Worm (Caenorhabditis elegans): Measurements from ENCODE around the gene E02H1.5.
A peak's percentile ranks its signal among the peaks of the same experiment; 100 is the strongest.

The E02H1.5 gene

ce11 chrII:9560895-9561294 lies 34.1 kb upstream of the E02H1.5 start (continued):
- TF ChIP-seq ceh-82 (tag; optimal IDR thresholded peaks at IDR 0.05) (no peak), Y5F2A.4 (GFP tag; optimal IDR thresholded peaks at IDR 0.05) (no peak), cey-2 (tag; optimal IDR thresholded peaks at IDR 0.05; ENCODE audit: borderline replicate concordance, insufficient read depth) (no peak), F37D6.2 (tag; optimal IDR thresholded peaks at IDR 0.05) (no peak), ZK337.2 (GFP tag; IDR thresholded peaks at IDR 0.05) (no peak), zip-2 (tag; optimal IDR thresholded peaks at IDR 0.05) (no peak), ztf-11 (tag; optimal IDR thresholded peaks at IDR 0.05) (no peak), F44E2.7 (GFP tag; IDR thresholded peaks at IDR 0.05) (no peak), daf-16 (GFP tag; optimal IDR thresholded peaks at IDR 0.05) (no peak), daf-16 (tag; optimal IDR thresholded peaks at IDR 0.05) (no peak), daf-12 (tag; optimal IDR thresholded peaks at IDR 0.05) (no peak), daf-8 (GFP tag; IDR thresholded peaks at IDR 0.05) (no peak), nhr-102 (tag; optimal IDR thresholded peaks at IDR 0.05) (no peak), mep-1 (tag; optimal IDR thresholded peaks at IDR 0.05) (peak; percentile 15), lir-3 (tag; optimal IDR thresholded peaks at IDR 0.05) (no peak), nhr-237 (tag; optimal IDR thresholded peaks at IDR 0.05) (no peak), ztf-7 (tag; optimal IDR thresholded peaks at IDR 0.05) (no peak), duxl-1 (tag; optimal IDR thresholded peaks at IDR 0.05; ENCODE audit: poor library complexity) (no peak), tag-97 (GFP tag; IDR thresholded peaks at IDR 0.05) (no peak), rbr-2 (tag; optimal IDR thresholded peaks at IDR 0.05) (no peak), sdz-12 (GFP tag; optimal IDR thresholded peaks at IDR 0.05) (no peak), pqm-1 (tag; optimal IDR thresholded peaks at IDR 0.05) (no peak), nhr-6 (tag; optimal IDR thresholded peaks at IDR 0.05) (no peak), ama-1 (optimal IDR thresholded peaks at IDR 0.05) (no peak), hif-1 (tag; optimal IDR thresholded peaks at IDR 0.05) (no peak), lim-7 (GFP tag; IDR thresholded peaks at IDR 0.05) (no peak), mdt-29 (GFP tag; IDR thresholded peaks at IDR 0.05) (no peak), ceh-32 (tag; optimal IDR thresholded peaks at IDR 0.05; ENCODE audit: poor library complexity) (no peak), nhr-111 (GFP tag; optimal IDR thresholded peaks at IDR 0.05) (no peak), zip-11 (GFP tag; IDR thresholded peaks at IDR 0.05) (no peak), aha-1 (tag) (no peak), nhr-42 (GFP tag; IDR thresholded peaks at IDR 0.05) (no peak), mxl-2 (GFP tag; conservative IDR thresholded peaks at IDR 0.05) (no peak), fos-1 (tag; optimal IDR thresholded peaks at IDR 0.05) (no peak), dmd-9 (GFP tag; IDR thresholded peaks at IDR 0.05) (no peak), arid-1 (GFP tag; conservative IDR thresholded peaks at IDR 0.05) (no peak), mdl-1 (tag; optimal IDR thresholded peaks at IDR 0.05) (no peak), ceh-62 (tag; optimal IDR thresholded peaks at IDR 0.05) (no peak), dmd-6 (GFP tag; IDR thresholded peaks at IDR 0.05) (0 out of 2 replicates have a peak, but pooled peaks have one; percentile 6), lin-15B (tag; optimal IDR thresholded peaks at IDR 0.05) (no peak), nhr-28 (tag; optimal IDR thresholded peaks at IDR 0.05) (peak; percentile 64), spr-1 (tag; optimal IDR thresholded peaks at IDR 0.05) (no peak), lin-38 (GFP tag; IDR thresholded peaks at IDR 0.05) (no peak), egl-27 (tag; optimal IDR thresholded peaks at IDR 0.05) (no peak), snpc-4 (tag; optimal IDR thresholded peaks at IDR 0.05) (no peak), pha-4 (GFP tag; IDR thresholded peaks at IDR 0.05) (no peak), pha-4 (tag; optimal IDR thresholded peaks at IDR 0.05) (no peak), php-3 (GFP tag; IDR thresholded peaks at IDR 0.05) (no peak), ZK546.5 (tag; optimal IDR thresholded peaks at IDR 0.05) (no peak), aly-2 (tag; optimal IDR thresholded peaks at IDR 0.05) (no peak), hlh-30 (tag; optimal IDR thresholded peaks at IDR 0.05; ENCODE audit: insufficient read depth) (peak; percentile 42), dve-1 (tag; optimal IDR thresholded peaks at IDR 0.05; ENCODE audit: insufficient read depth) (peak; percentile 5), T20F7.1 (GFP tag; optimal IDR thresholded peaks at IDR 0.05) (peak; percentile 6)

Measured in whole organism, L4 larva.